Worm (Caenorhabditis elegans) whole organism, L2 larva: Measurements from ENCODE around the gene Y53F4B.18.

ENCODE experiments used
- C34F6.9 ChIP-seq: fragments of 150-350 bp; optimal IDR thresholded peaks from 2 replicates; lab custom pipeline; 2014; ENCODE audit warnings: missing biosample characterization, missing genetic modification characterization
- F13H6.1 ChIP-seq: sonication (generic microtip); optimal IDR thresholded peaks from 2 replicates; lab custom pipeline; 2016; ENCODE audit warnings: missing genetic modification characterization, missing compliant biosample characterization
- R02D3.7 ChIP-seq: fragments of 150-350 bp; optimal IDR thresholded peaks from 2 replicates; lab custom pipeline; 2014; ENCODE audit warnings: missing biosample characterization, missing genetic modification characterization
- ZK546.5 ChIP-seq: sonication (generic microtip); optimal IDR thresholded peaks from 2 replicates; lab custom pipeline; 2017; ENCODE audit warnings: missing biosample characterization, missing genetic modification characterization
- alr-1 ChIP-seq: fragments of 150-350 bp; optimal IDR thresholded peaks from 2 replicates; lab custom pipeline; 2014; ENCODE audit warnings: missing biosample characterization, missing genetic modification characterization
- aly-2 ChIP-seq: fragments of 150-350 bp; optimal IDR thresholded peaks from 2 replicates; lab custom pipeline; 2014; ENCODE audit warnings: missing biosample characterization, missing genetic modification characterization
- ama-1 ChIP-seq: fragments of 150-350 bp; optimal IDR thresholded peaks from 2 replicates; lab custom pipeline; 2018; ENCODE audit warnings: inconsistent platforms
- blmp-1 ChIP-seq: sonication (generic microtip); optimal IDR thresholded peaks from 2 replicates; lab custom pipeline; 2017; ENCODE audit warnings: missing genetic modification characterization, mild to moderate bottlenecking, missing compliant biosample characterization, antibody characterized with exemption, moderate library complexity; ENCODE audit not compliant: insufficient read depth
- ceh-16 ChIP-seq: fragments of 150-350 bp; optimal IDR thresholded peaks from 2 replicates; lab custom pipeline; 2014; ENCODE audit warnings: missing biosample characterization, missing genetic modification characterization
- ceh-82 ChIP-seq: fragments of 150-350 bp; optimal IDR thresholded peaks from 2 replicates; lab custom pipeline; 2014; ENCODE audit warnings: missing biosample characterization, missing genetic modification characterization
- crh-2 ChIP-seq: sonication (generic microtip); optimal IDR thresholded peaks from 2 replicates; lab custom pipeline; 2017; ENCODE audit warnings: missing biosample characterization, missing genetic modification characterization
- egl-27 ChIP-seq: sonication (generic microtip); optimal IDR thresholded peaks from 3 replicates; lab custom pipeline; 2017; ENCODE audit warnings: missing biosample characterization, missing genetic modification reagents, missing genetic modification characterization
- fos-1 ChIP-seq: fragments of 150-350 bp; optimal IDR thresholded peaks from 2 replicates; lab custom pipeline; 2014; ENCODE audit warnings: missing biosample characterization, missing genetic modification characterization
- gmeb-1 ChIP-seq: fragments of 150-350 bp; optimal IDR thresholded peaks from 2 replicates; lab custom pipeline; 2014; ENCODE audit warnings: missing biosample characterization, missing genetic modification characterization
- lin-11 ChIP-seq: fragments of 150-350 bp; sonication (generic microtip); optimal IDR thresholded peaks from 2 replicates; lab custom pipeline; 2014; ENCODE audit warnings: missing biosample characterization, missing genetic modification characterization, inconsistent platforms, mixed read lengths
- lin-13 ChIP-seq: fragments of 150-350 bp; optimal IDR thresholded peaks from 2 replicates; lab custom pipeline; 2014; ENCODE audit warnings: missing biosample characterization, missing genetic modification reagents, missing genetic modification characterization
- lsy-2 ChIP-seq, 2 experiments: fragments of 150-350 bp in 1 of 2; sonication (generic microtip) in 1 of 2; optimal IDR thresholded peaks; 2 replicates each; lab custom pipeline; 2014 to 2017; ENCODE audit warnings: missing biosample characterization in 2 of 2, missing genetic modification characterization in 2 of 2
- mab-5 ChIP-seq: fragments of 150-350 bp; optimal IDR thresholded peaks from 2 replicates; lab custom pipeline; 2014; ENCODE audit warnings: missing biosample characterization, missing genetic modification characterization
- mdl-1 ChIP-seq, 2 experiments: fragments of 150-350 bp in 1 of 2; sonication (generic microtip) in 1 of 2; optimal IDR thresholded peaks; 2 replicates each; lab custom pipeline; 2017; ENCODE audit warnings: missing biosample characterization in 2 of 2, missing genetic modification characterization in 2 of 2
- nhr-10 ChIP-seq: sonication (generic microtip); optimal IDR thresholded peaks from 2 replicates; lab custom pipeline; 2017; ENCODE audit warnings: missing biosample characterization, missing genetic modification characterization
- nhr-11 ChIP-seq: fragments of 150-350 bp; optimal IDR thresholded peaks from 2 replicates; lab custom pipeline; 2014; ENCODE audit warnings: missing biosample characterization, missing genetic modification characterization
- nhr-12 ChIP-seq: fragments of 150-350 bp; optimal IDR thresholded peaks from 2 replicates; lab custom pipeline; 2014; ENCODE audit warnings: missing biosample characterization, missing genetic modification characterization
- nhr-129 ChIP-seq: fragments of 150-350 bp; optimal IDR thresholded peaks from 2 replicates; lab custom pipeline; 2014; ENCODE audit warnings: missing biosample characterization, missing genetic modification characterization
- nhr-23 ChIP-seq: fragments of 150-350 bp; optimal IDR thresholded peaks from 2 replicates; lab custom pipeline; 2014; ENCODE audit warnings: missing biosample characterization, missing genetic modification reagents, missing genetic modification characterization
- nhr-25 ChIP-seq: fragments of 150-350 bp; sonication (generic microtip); optimal IDR thresholded peaks from 3 replicates; lab custom pipeline; 2014; ENCODE audit warnings: missing biosample characterization, missing genetic modification characterization
- nhr-77 ChIP-seq: fragments of 150-350 bp; optimal IDR thresholded peaks from 2 replicates; lab custom pipeline; 2014; ENCODE audit warnings: missing biosample characterization, missing genetic modification characterization
- peb-1 ChIP-seq: fragments of 150-350 bp; optimal IDR thresholded peaks from 2 replicates; lab custom pipeline; 2014; ENCODE audit warnings: missing biosample characterization, missing genetic modification characterization
- skn-1 ChIP-seq: sonication (generic microtip); optimal IDR thresholded peaks from 2 replicates; lab custom pipeline; 2017; ENCODE audit warnings: missing biosample characterization, missing genetic modification characterization
- sma-3 ChIP-seq: sonication (generic microtip); optimal IDR thresholded peaks from 2 replicates; lab custom pipeline; 2016; ENCODE audit warnings: missing genetic modification reagents, missing genetic modification characterization, missing compliant biosample characterization
- snpc-4 ChIP-seq: fragments of 150-350 bp; optimal IDR thresholded peaks from 2 replicates; lab custom pipeline; 2014; ENCODE audit warnings: missing biosample characterization, missing genetic modification characterization
- unc-39 ChIP-seq: fragments of 150-350 bp; optimal IDR thresholded peaks from 2 replicates; lab custom pipeline; 2014; ENCODE audit warnings: missing biosample characterization, missing genetic modification characterization
- unc-55 ChIP-seq: fragments of 150-350 bp; sonication (generic microtip); optimal IDR thresholded peaks from 3 replicates; lab custom pipeline; 2014; ENCODE audit warnings: missing biosample characterization, missing genetic modification reagents, missing genetic modification characterization
- unc-62 ChIP-seq: fragments of 150-350 bp; optimal IDR thresholded peaks from 2 replicates; lab custom pipeline; 2014; ENCODE audit warnings: missing biosample characterization, missing genetic modification reagents, missing genetic modification characterization
- ztf-11 ChIP-seq: sonication (generic microtip); optimal IDR thresholded peaks from 2 replicates; lab custom pipeline; 2017; ENCODE audit warnings: missing biosample characterization, missing genetic modification characterization

The Y53F4B.18 gene

DNA sequence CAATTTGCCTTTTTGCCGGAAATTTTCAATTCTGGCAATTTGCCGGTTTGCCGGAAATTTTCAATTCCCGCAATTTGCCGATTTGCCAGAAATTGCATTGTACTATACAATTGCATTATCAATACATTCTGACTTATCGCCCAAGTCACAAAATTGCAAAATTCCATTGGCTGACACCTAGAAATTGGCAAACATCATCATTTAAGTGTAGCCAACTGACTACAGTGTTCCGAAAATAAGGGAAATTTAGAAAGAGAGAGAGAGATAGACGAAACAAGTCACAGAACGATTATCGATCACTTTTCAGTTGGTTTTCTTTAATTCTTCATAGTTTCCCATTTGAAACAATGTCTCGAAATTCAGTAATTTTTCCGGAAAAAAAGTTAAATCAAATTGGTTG, 39.9 kb upstream of the Y53F4B.18 start:
- TF ChIP-seq nhr-129 (tag; lab: Kevin White, UChicago) (peak; percentile 22), gmeb-1 (peak; percentile 4), blmp-1 (tag; lab: Kevin White, UChicago) (peak; percentile 37), fos-1 (tag; lab: Kevin White, UChicago) (peak; percentile 65), aly-2 (no peak), mdl-1 (tag; optimal IDR thresholded peaks at IDR 0.05; lab: Kevin White, UChicago) (no peak), crh-2 (tag; lab: Kevin White, UChicago) (peak; percentile 53)

- TF ChIP-seq ceh-82 (tag; lab: Kevin White, UChicago) = no peak
Observed at ce11 chrII:15109844-15110243, 38.4 kb upstream of the Y53F4B.18 start, which contains the start of gene Y53F4B.39. Y53F4B.39 (plus strand) TSS chrII:15110144.

DNA sequence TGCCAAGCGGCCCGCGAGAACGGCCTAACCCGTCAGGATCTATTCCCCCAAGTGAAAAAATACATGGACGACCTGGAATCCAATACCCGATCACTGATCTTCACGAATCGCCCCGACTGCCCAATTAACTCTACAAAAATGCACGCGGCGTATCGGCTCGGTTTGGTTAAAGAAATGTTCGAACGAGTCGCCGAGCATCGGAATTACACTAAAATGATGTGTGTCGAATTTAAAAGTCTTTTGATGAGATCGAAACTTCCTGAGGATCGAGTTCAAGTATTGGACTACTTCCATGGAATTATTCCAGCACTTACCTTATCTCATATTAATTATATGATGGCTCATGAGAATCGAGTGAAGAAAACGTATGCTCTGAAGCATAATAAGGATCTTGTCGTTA, 35.7 kb upstream of the Y53F4B.18 start:
- no peak for TF ChIP-seq nhr-129 (tag; lab: Kevin White, UChicago)
- no peak for TF ChIP-seq ama-1
- no peak for TF ChIP-seq unc-39 (tag; lab: Kevin White, UChicago)

ce11 chrII:15089896-15090230, 18.4 kb upstream of the Y53F4B.18 start, which contains the start of gene Y53F4B.21:
Y53F4B.21 (plus strand) TSS chrII:15090180.
- no peak for TF ChIP-seq snpc-4
- no peak for TF ChIP-seq lin-11 (tag; lab: Kevin White, UChicago)
- no peak for TF ChIP-seq blmp-1 (tag; lab: Kevin White, UChicago)
- TF ChIP-seq skn-1 (tag; lab: Kevin White, UChicago) = no peak
- TF ChIP-seq ztf-11 = no peak
- TF ChIP-seq, all 48 proteins: peak for 0

DNA sequence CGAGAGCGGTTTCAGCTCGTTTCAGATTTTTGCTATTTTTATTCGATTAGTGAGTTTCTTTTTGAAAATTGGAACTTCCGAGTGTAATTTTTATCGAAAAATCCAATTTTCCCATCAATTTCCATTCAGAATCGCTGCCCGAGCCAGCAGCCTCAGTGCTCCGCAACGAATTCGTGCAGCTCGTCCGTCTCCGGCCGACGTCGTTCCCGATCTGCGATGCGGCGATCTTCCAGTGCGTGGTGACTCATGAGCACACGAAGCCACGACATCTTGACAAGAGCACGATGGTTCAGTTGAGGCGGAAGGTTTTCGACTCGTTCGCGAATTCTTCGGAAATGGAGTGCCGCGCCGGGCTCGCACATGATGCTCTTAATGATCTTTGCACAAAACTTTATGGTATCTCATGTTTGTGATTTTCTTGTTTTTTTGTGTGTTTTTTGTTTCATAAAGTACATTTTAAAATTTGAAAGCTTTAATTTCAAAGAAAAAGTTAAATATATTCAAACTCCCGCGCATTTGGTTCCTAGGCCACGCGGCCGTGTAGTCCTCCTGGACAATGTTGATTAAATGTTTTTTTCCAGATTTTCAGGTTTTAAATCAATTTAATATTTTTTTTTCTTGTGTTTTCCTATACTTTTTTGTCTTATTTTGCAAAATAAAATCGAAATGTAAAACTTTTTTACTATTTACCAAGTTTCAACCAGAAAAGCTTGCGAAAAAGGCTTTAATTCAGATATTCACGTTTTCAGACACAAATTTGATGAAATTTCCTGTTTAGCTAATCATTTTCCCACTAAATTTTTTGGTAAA, 17.8 kb upstream of the Y53F4B.18 start:
- TF ChIP-seq sma-3 (peak; percentile 76), crh-2 (tag; lab: Kevin White, UChicago) (peak; percentile 32), snpc-4 (peak; percentile 9), mab-5 (tag; lab: Kevin White, UChicago) (peak; percentile 15), ama-1 (no peak), C34F6.9 (tag; lab: Kevin White, UChicago) (peak; percentile 27), nhr-129 (tag; lab: Kevin White, UChicago) (no peak), unc-55 (GFP tag; lab: Kevin White, UChicago) (peak; percentile 60), nhr-11 (tag; lab: Kevin White, UChicago) (no peak), lin-13 (GFP tag; lab: Kevin White, UChicago) (peak; percentile 53), fos-1 (tag; lab: Kevin White, UChicago) (no peak), nhr-25 (tag; lab: Kevin White, UChicago) (peak; percentile 14), ztf-11 (no peak), gmeb-1 (peak; percentile 94), nhr-10 (tag; lab: Kevin White, UChicago) (no peak), lsy-2 (tag; optimal IDR thresholded peaks at IDR 0.05; lab: Kevin White, UChicago) (peak; percentile 62 to 78), F13H6.1 (tag; lab: Kevin White, UChicago) (peak; percentile 61)

- TF ChIP-seq lin-11 (tag; lab: Kevin White, UChicago) = no peak
- TF ChIP-seq crh-2 (tag; lab: Kevin White, UChicago) = no peak
- no peak for TF ChIP-seq peb-1 (tag; lab: Kevin White, UChicago)
- no peak for TF ChIP-seq fos-1 (tag; lab: Kevin White, UChicago)
- no peak for TF ChIP-seq unc-39 (tag; lab: Kevin White, UChicago)
- TF ChIP-seq egl-27 = no peak
- no peak for TF ChIP-seq ceh-16 (tag; lab: Kevin White, UChicago)
- TF ChIP-seq unc-62 (GFP tag; lab: Kevin White, UChicago) = no peak
- no peak for TF ChIP-seq sma-3
- TF ChIP-seq nhr-23 = no peak
- TF ChIP-seq ZK546.5 (tag; lab: Kevin White, UChicago) = no peak
- TF ChIP-seq alr-1 (tag; lab: Kevin White, UChicago) = no peak
- no peak for TF ChIP-seq nhr-12 (tag; lab: Kevin White, UChicago)
- no peak for TF ChIP-seq nhr-25 (tag; lab: Kevin White, UChicago)
- no peak for TF ChIP-seq nhr-77 (tag; lab: Kevin White, UChicago)
- no peak for TF ChIP-seq R02D3.7 (tag; lab: Kevin White, UChicago)
- TF ChIP-seq, all 48 proteins: peak for 0
Observed at ce11 chrII:15084170-15084569, 12.7 kb upstream of the Y53F4B.18 start, which contains the start of gene Y53F4B.20. Y53F4B.20 (plus strand) TSS chrII:15084470.
